Fruit fly (Drosophila melanogaster) whole organism: ENCODE data around the gene Snapin.

ENCODE experiments used
- CG8478 ChIP-seq: fragments of >200 bp; optimal IDR thresholded peaks from 2 replicates; lab custom pipeline; 2018; ENCODE audit warnings: inconsistent platforms
- Dll ChIP-seq: fragments of >200 bp; optimal IDR thresholded peaks from 2 replicates; lab custom pipeline; 2017
- EcR ChIP-seq, 2 experiments: fragments of >200 bp; optimal IDR thresholded peaks; 2 replicates each; lab custom pipeline; 2017; ENCODE audit warnings: missing biosample characterization in 2 of 2, missing genetic modification characterization in 2 of 2, missing genetic modification reagents in 2 of 2
- pan ChIP-seq: fragments of >200 bp; optimal IDR thresholded peaks from 2 replicates; lab custom pipeline; 2017
- psq ChIP-seq: fragments of >200 bp; optimal IDR thresholded peaks from 2 replicates; lab custom pipeline; 2017
- usp ChIP-seq: fragments of >200 bp; optimal IDR thresholded peaks from 2 replicates; lab custom pipeline; 2017; ENCODE audit warnings: missing biosample characterization, missing genetic modification characterization, mixed read lengths

Gene Snapin

DNA sequence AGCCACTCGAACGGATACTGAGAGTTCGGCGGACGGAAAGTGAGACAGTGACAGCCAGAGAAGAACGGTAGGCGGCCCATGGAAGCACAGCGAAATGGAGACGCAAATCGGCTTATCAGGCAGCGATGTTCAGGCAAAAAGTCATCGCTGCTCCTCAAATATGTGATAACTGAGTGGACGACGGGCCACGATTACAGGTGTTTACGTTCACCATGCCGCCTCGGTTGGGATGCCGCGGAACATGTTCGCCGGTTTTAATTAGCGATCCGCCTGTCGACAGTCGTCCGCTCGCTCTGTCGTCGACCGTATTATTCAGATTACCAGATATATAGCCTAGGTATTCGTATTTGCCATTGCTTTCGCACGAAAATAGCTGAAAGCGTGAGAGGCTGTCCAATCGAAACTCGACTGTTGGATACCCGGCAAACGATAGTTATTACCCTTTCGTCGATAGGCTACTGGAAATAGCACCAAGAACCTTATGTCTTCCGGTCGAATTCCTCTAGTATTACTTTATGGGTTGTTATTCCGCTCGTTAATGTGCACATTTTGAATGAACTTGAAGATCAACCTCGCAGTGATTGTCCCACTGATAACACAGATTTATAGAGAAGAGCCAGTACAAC lies 8.3 kb downstream of the Snapin start:
- TF ChIP-seq usp (GFP tag; lab: Kevin White, UChicago) (no peak), CG8478 (lab: Kevin White, UChicago) (no peak), Dll (lab: Kevin White, UChicago) (peak; percentile 32), psq (no peak)

DNA sequence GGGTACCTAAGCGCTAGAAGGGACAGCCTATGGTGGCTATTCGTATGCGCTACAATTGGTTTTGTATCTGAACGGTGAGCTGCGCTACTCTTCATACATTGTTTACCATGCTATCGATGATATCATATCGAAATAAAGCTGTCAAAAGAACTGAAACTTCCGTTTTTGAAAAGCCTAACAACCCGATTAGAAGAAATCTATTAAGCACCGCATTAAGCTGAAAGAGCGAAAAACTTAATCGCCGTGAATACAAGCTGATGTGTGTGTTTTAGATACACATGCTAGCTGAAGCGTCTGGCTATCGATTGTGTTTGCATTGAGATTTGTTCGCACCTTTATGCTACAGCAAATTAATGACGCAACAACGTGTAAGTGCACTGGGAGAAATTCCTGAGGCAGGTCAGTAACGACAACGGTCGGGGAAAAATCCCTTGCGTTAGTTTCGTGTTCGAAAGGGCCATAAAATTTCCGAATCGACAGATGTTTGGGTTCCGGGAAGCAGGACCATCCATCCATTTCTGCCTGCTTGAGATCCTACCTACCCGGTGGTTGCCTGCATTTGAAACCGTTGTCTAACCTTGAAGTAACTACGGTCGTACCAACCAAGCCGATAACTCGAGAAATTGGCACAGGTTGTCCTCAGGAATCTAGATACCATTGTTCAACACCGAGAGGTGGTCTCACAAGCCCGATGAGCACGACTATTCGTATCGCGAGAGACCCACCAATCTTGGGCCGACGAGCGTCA lies 9.0 kb downstream of the Snapin start:
- TF ChIP-seq psq (no peak), EcR (GFP tag; optimal IDR thresholded peaks at IDR 0.05; lab: Kevin White, UChicago) (no peak), Dll (lab: Kevin White, UChicago) (no peak), CG8478 (lab: Kevin White, UChicago) (no peak), pan (lab: Kevin White, UChicago) (no peak), usp (GFP tag; lab: Kevin White, UChicago) (no peak)

DNA sequence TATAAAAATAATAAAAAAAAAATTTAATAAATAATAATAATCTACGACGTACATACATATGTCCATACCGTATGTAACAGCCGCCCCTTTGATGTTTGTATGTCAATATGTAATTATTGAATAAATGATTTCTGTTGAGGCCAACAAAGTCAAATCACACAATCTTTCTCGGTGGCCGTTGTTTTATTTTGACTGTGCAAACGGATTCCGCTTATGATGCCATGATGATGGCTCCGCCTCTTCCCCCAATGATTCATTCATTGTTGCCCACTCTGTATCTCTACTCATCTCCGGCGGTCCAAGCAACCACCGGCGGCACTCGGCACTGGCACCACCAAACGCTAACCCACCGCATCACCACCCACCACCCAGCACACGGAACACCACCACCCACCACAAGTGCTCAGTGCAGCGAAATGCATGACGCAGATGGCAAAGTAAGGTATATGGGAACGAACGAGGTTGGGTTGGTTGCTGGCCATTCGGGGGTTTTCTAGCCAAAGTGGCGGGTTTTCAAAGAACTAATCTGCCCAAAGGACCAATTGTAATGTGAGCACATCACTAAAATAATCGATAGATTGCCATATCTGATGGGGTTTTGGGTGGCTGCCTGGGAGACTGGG lies 10.2 kb downstream of the Snapin start:
- TF ChIP-seq usp (GFP tag; lab: Kevin White, UChicago), result no peak
- TF ChIP-seq Dll (lab: Kevin White, UChicago), result peak; percentile 15

DNA sequence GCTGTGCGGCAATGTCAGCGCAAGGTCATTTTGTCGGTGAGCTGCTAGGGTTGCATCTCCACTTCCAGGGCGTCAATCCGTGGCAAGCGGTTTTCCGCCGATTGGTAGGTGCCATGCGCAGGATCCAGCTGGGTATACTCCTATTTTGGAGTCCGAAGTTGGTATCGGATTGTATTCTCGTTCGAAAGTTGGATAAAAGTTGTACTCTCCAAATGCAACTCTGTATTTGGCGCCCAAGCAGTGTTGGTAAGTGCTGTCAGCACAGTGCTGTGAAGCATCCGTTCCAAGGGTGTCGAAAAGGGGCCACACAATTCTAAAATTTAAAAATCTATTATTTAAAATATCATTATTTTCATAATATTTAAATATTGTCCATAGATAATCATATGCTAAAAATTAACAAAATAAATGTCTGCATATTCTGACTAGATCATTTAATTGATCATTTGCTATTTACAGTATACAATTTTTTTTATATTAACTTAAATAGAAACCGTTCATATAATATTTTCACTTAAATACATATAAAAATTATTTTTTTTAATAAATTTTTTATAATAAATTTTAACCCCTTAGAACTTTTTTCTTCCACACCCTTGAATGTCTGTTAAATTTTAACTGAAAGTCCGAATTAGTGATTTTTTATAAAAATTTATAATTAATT lies 10.9 kb downstream of the Snapin start:
- TF ChIP-seq Dll (lab: Kevin White, UChicago), result no peak

DNA sequence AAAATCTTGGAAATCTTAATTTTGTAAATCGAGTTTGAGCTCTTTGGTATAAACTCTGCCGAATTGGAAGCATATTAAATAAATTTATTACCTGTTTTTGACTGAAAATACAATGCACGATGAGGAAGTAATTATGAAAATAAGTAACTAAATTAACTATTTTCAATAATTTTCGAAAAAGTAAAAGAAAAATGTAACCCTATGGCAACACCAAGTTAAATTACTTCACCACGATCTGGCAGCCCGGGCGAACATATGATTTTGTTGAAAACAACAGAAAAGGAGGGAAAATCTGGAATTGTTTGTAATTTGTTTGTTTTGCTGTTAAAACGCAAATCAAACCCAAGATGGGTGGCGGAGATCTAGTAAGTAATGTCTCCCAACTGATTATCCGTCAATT lies 14.6 kb downstream of the Snapin start, which contains the start of the genes CG9961 and Cwc25:
Gene CG9961 (minus strand): TSS at position 83 of the 400 bp plus-strand sequence.
Gene Cwc25 (plus strand): TSS at position 247 of the 400 bp plus-strand sequence.
- TF ChIP-seq pan (lab: Kevin White, UChicago) (no peak), EcR (GFP tag; optimal IDR thresholded peaks at IDR 0.05; lab: Kevin White, UChicago) (no peak), Dll (lab: Kevin White, UChicago) (no peak), psq (no peak), usp (GFP tag; lab: Kevin White, UChicago) (no peak), CG8478 (lab: Kevin White, UChicago) (no peak)

DNA sequence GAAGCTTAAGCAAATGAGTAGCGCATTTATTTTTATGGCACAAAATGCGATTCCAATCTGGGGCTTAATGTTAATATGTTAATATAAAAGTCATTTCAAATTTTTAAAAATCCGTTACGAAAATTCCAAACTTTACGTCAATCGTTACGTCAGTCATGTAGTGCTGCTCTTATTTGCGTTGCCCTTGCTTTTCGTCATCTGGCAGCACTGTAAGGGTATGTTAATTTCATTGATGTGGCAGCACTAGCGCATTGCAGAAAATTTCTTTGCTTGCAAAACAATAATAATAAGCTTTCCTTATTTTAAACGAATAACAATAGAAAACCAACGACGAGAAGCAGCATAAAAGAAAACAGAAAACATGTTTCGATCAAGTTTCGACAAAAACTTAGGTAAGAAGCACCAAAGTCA lies 19.7 kb downstream of the Snapin start, which contains the start of gene Hrs:
Gene Hrs (plus strand): TSS at position 167 of the 411 bp plus-strand sequence.
- no peak for TF ChIP-seq pan (lab: Kevin White, UChicago)
- TF ChIP-seq CG8478 (lab: Kevin White, UChicago), result no peak
- TF ChIP-seq usp (GFP tag; lab: Kevin White, UChicago), result no peak
- no peak for TF ChIP-seq Dll (lab: Kevin White, UChicago)

DNA sequence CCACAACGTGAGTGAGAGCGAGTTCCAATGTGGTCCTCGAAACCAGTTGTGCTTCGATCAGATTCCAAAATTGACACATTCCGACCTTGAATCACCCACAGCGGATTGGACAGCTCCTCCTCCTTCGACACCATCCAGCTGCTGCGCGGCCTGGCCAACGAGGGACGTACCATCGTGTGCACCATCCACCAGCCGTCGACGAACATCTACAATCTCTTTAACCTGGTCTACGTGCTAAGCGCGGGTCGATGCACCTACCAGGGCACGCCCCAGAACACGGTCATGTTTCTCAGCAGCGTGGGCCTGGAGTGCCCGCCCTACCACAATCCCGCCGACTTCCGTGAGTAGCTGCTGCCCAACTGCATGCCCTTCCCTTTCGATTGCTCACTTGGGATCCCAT lies 21.9 kb downstream of the Snapin start:
- no peak for TF ChIP-seq CG8478 (lab: Kevin White, UChicago)
- no peak for TF ChIP-seq psq
- no peak for TF ChIP-seq EcR (GFP tag; optimal IDR thresholded peaks at IDR 0.05; lab: Kevin White, UChicago)

DNA sequence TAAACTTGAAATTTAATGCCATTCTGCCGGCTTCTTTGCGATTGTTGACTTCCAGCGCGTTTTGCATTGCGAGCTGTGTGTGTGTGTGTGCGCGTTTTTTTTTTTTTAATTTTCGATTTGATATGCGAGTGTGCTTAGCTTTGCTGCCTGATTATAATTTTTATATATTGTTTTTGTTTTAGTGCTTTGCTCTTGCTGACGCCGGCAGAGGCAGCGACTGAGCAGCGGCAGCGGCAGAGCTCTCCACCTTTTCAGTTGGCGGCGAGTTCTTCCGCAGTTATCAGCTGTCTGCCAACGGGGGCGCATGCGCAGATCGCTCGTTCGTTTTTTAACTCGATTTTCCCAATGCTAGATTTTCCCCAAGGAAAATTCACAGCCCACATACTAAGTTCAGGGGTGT lies 23.9 kb downstream of the Snapin start:
- no peak for TF ChIP-seq usp (GFP tag; lab: Kevin White, UChicago)

DNA sequence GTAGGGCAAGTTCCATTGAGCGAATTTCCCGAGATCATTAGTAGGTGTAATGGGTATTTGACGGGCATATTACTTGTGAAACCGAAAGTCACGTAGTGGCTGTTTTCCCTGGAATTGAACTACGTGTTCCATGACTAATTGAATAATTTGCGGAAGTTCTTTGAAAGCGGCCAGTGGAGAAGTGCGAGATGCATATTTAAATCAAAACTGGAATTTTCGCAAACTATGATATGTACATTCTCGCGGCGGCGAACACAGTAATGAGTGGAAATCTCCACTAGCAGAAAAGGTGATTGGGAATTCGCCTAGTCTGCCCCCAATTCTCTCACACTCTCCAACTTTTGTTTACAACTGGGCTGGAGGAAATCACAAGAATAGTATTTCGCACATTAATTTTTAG lies 24.5 kb downstream of the Snapin start:
- TF ChIP-seq psq (no peak), CG8478 (lab: Kevin White, UChicago) (no peak), usp (GFP tag; lab: Kevin White, UChicago) (no peak), Dll (lab: Kevin White, UChicago) (no peak), EcR (GFP tag; optimal IDR thresholded peaks at IDR 0.05; lab: Kevin White, UChicago) (no peak), pan (lab: Kevin White, UChicago) (no peak)

DNA sequence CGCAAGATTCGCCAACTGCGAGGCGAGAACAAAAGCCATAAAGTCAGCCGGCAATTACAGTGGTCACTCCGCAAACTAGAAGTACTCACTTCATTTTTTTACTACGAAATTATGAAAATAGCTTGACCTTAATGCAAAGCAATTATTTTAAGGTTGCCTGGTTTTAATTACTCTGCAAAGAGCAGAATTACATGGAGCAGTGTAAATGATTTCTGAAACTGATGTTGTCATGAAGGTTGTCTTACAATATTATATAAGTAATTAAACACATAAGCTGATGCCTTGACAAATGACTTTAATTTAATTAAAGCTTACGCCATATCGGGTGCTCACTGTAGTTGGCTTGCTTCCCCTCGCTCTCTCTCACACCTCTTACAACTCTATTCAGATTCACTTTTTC lies 25.3 kb downstream of the Snapin start:
- TF ChIP-seq psq, result no peak
- TF ChIP-seq CG8478 (lab: Kevin White, UChicago), result no peak
- no peak for TF ChIP-seq Dll (lab: Kevin White, UChicago)
- TF ChIP-seq usp (GFP tag; lab: Kevin White, UChicago), result no peak
- no peak for TF ChIP-seq EcR (GFP tag; optimal IDR thresholded peaks at IDR 0.05; lab: Kevin White, UChicago)
- TF ChIP-seq pan (lab: Kevin White, UChicago), result no peak

DNA sequence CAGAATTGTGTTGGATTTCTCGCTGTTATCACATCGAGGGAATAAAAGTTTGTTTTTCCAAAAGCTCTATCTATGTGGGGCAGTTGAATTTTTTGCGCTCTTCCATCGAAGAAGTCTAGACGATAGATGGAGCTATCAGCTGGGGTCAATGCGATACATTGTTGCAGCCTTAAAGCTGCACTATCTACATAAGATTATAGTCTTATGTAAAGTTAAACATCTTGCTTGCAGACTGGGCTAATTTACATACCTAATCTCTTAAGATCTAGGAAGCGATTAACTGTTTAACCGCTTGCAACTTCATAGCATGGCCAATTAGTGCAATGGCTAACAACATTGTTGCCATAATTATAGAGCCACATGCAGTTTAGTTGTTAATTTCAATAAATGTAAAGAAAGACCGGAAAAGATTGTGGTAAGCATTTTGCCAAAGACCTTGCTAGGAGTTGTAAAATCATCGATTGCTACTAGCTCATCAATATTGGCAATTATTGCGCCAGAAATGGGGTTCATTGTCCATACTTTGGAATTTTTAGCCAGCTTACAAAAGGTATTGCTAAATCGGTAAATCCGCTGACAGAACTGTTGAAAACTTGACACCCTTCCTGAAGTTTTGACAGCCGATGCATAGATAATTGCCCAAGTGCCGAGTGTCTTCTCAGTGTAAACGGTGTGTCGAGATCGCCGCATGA lies 27.2 kb downstream of the Snapin start:
- TF ChIP-seq pan (lab: Kevin White, UChicago) (no peak), CG8478 (lab: Kevin White, UChicago) (no peak), usp (GFP tag; lab: Kevin White, UChicago) (no peak), psq (no peak), Dll (lab: Kevin White, UChicago) (no peak), EcR (GFP tag; optimal IDR thresholded peaks at IDR 0.05; lab: Kevin White, UChicago) (no peak)
